Fruit fly (Drosophila melanogaster): ENCODE results near the gene CG17258.

Gene CG17258

DNA sequence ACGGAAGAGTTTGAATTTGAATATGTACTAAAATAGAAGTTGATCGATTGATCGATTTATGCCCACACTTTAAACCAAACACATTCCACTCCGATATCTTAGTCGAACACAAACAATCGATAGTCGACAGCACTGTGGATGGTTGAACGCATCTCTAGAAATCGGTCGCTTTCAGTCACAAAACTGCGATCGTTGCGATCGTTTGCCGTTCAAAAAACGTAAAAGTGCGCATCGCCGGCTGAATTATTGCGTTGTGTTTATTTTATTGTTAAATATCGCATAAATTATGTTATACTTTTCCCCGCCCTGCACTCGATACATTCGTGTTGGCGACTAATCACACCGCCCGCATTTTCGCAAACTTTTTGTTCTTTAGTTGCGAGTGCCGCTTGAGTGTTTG lies 36.0 kb downstream of the CG17258 start, which contains the start of gene Ccdc85 (continued):
- TF ChIP-seq caup (GFP tag; optimal IDR thresholded peaks at IDR 0.05; ENCODE audit: severe bottlenecking) (peak; percentile 11), CG1529 (GFP tag; optimal IDR thresholded peaks at IDR 0.05) (no peak), Ptx1 (GFP tag; IDR thresholded peaks at IDR 0.05) (no peak), Ravus (GFP tag; IDR thresholded peaks at IDR 0.05) (no peak), vvl (GFP tag; IDR thresholded peaks at IDR 0.05) (peak; percentile 70), gro (GFP tag; optimal IDR thresholded peaks at IDR 0.05) (peak; percentile 8), Hr39 (optimal IDR thresholded peaks at IDR 0.05) (no peak), CG18764 (GFP tag; optimal IDR thresholded peaks at IDR 0.05) (no peak), CG6683 (GFP tag; optimal IDR thresholded peaks at IDR 0.05) (no peak), Gug (GFP tag; IDR thresholded peaks at IDR 0.05) (no peak), H15 (GFP tag; IDR thresholded peaks at IDR 0.05) (no peak), CG33213 (GFP tag; optimal IDR thresholded peaks at IDR 0.05) (no peak), bab2 (GFP tag; optimal IDR thresholded peaks at IDR 0.05) (no peak), grn (GFP tag; optimal IDR thresholded peaks at IDR 0.05) (no peak), chinmo (GFP tag; IDR thresholded peaks at IDR 0.05; ENCODE audit: partially characterized antibody) (peak; percentile 98), sim (GFP tag; IDR thresholded peaks at IDR 0.05) (no peak), jumu (GFP tag; optimal IDR thresholded peaks at IDR 0.05) (peak; percentile 18), CG7963 (GFP tag; IDR thresholded peaks at IDR 0.05; ENCODE audit: partially characterized antibody) (peak; percentile 99), ase (GFP tag; IDR thresholded peaks at IDR 0.05) (no peak), inv (GFP tag; IDR thresholded peaks at IDR 0.05; ENCODE audit: partially characterized antibody) (peak; percentile 84), Ets97D (GFP tag; optimal IDR thresholded peaks at IDR 0.05) (peak; percentile 58), sima (GFP tag; optimal IDR thresholded peaks at IDR 0.05) (no peak), disco-r (GFP tag; optimal IDR thresholded peaks at IDR 0.05) (no peak), CG32532 (GFP tag; IDR thresholded peaks at IDR 0.05) (peak; percentile 20; the same call in 1 of the 2 replicates), Mad (GFP tag; optimal IDR thresholded peaks at IDR 0.05) (peak; percentile 21), D19B (GFP tag; optimal IDR thresholded peaks at IDR 0.05) (no peak), Bteb2 (GFP tag; optimal IDR thresholded peaks at IDR 0.05) (no peak), ems (GFP tag; optimal IDR thresholded peaks at IDR 0.05) (no peak), Drgx (GFP tag; IDR thresholded peaks at IDR 0.05) (no peak), BtbVII (GFP tag; optimal IDR thresholded peaks at IDR 0.05) (peak; percentile 15), stc (GFP tag; IDR thresholded peaks at IDR 0.05) (no peak; the same call in 1 of the 2 replicates), unpg (GFP tag; optimal IDR thresholded peaks at IDR 0.05) (peak; percentile 25), Camta (GFP tag; optimal IDR thresholded peaks at IDR 0.05) (no peak), CG16863 (GFP tag; optimal IDR thresholded peaks at IDR 0.05) (no peak), pros (GFP tag; optimal IDR thresholded peaks at IDR 0.05) (no peak), CG2199 (GFP tag; IDR thresholded peaks at IDR 0.05) (0 out of 3 replicates have a peak, but pooled peaks have one; percentile 10), HLH4C (GFP tag; IDR thresholded peaks at IDR 0.05; ENCODE audit: partially characterized antibody) (peak; percentile 99), onecut (GFP tag; IDR thresholded peaks at IDR 0.05) (peak; percentile 10; the same call in 1 of the 2 replicates), CG9437 (GFP tag; optimal IDR thresholded peaks at IDR 0.05) (no peak), CG3065 (GFP tag; optimal IDR thresholded peaks at IDR 0.05) (no peak), CG6689 (GFP tag; IDR thresholded peaks at IDR 0.05) (no peak), tll (GFP tag; optimal IDR thresholded peaks at IDR 0.05) (no peak), Hr3 (GFP tag; optimal IDR thresholded peaks at IDR 0.05) (no peak), danr (GFP tag; IDR thresholded peaks at IDR 0.05) (no peak), CG7987 (GFP tag; optimal IDR thresholded peaks at IDR 0.05) (no peak), CG12299 (tag; optimal IDR thresholded peaks at IDR 0.05) (no peak), CG2889 (GFP tag; IDR thresholded peaks at IDR 0.05) (no peak), dan (GFP tag; IDR thresholded peaks at IDR 0.05) (no peak), NC2β (GFP tag; optimal IDR thresholded peaks at IDR 0.05) (peak; percentile 26), CG14050 (GFP tag; IDR thresholded peaks at IDR 0.05) (no peak), Optix (GFP tag; IDR thresholded peaks at IDR 0.05) (no peak), peb (GFP tag; IDR thresholded peaks at IDR 0.05) (no peak), CG18599 (GFP tag; optimal IDR thresholded peaks at IDR 0.05) (no peak)
